Worm (Caenorhabditis elegans) whole organism, L4/young adult: ENCODE measurements around the gene F22B3.7.

Experiments
- W03F9.2 ChIP-seq: fragments of 150-350 bp; optimal IDR thresholded peaks from 2 replicates; lab custom pipeline; 2014; ENCODE audit warnings: missing biosample characterization, missing genetic modification characterization
- dao-5 ChIP-seq: sonication (generic microtip); optimal IDR thresholded peaks from 2 replicates; lab custom pipeline; 2016; ENCODE audit warnings: missing genotype, missing genetic modification characterization, moderate library complexity, missing compliant biosample characterization
- him-1 ChIP-seq: sonication (generic microtip); optimal IDR thresholded peaks from 2 replicates; lab custom pipeline; 2016; ENCODE audit warnings: missing genotype, missing genetic modification reagents, missing genetic modification characterization, missing compliant biosample characterization

F22B3.7 gene

DNA sequence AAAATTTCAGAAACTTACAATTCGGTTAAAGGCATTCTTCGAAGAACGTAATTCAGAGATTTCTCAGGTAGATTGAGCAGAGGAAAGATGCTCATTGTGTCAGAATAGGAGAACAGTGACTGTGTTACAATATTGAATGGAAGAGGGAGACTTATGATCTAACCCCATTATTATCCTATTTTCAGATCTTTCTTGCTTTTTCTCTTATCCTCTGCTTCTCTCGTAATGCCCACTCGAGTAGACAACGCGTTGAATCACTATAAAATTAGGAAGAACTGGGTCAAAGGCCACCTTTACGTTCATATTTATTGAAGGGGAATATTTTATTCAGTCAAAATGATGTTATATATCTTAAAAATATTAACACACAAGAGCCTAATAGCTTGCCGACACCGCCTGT is 42.3 kb downstream of the F22B3.7 start, which contains the start of gene fbxb-76:
TSS of gene fbxb-76 (minus strand) at position 101 of the 400 bp plus-strand sequence.
- no peak for TF ChIP-seq him-1 (tag; lab: Kevin White, UChicago)
- no peak for TF ChIP-seq W03F9.2 (tag; lab: Kevin White, UChicago)
- no peak for TF ChIP-seq dao-5 (tag; lab: Kevin White, UChicago)

- TF ChIP-seq W03F9.2 (tag; lab: Kevin White, UChicago) (no peak), dao-5 (tag; lab: Kevin White, UChicago) (no peak), him-1 (tag; lab: Kevin White, UChicago) (no peak)
Observed at ce11 chrIV:11377439-11377838, 44.2 kb downstream of the F22B3.7 start.

ce11 chrIV:11375713-11376112 is 45.9 kb downstream of the F22B3.7 start:
- TF ChIP-seq dao-5 (tag; lab: Kevin White, UChicago) (no peak), him-1 (tag; lab: Kevin White, UChicago) (no peak), W03F9.2 (tag; lab: Kevin White, UChicago) (no peak)

- TF ChIP-seq dao-5 (tag; lab: Kevin White, UChicago) = no peak
Observed at ce11 chrIV:11372366-11372997, 49.1 kb downstream of the F22B3.7 start, which contains the start of gene cbd-1. cbd-1 (plus strand) TSS chrIV:11372991.

DNA sequence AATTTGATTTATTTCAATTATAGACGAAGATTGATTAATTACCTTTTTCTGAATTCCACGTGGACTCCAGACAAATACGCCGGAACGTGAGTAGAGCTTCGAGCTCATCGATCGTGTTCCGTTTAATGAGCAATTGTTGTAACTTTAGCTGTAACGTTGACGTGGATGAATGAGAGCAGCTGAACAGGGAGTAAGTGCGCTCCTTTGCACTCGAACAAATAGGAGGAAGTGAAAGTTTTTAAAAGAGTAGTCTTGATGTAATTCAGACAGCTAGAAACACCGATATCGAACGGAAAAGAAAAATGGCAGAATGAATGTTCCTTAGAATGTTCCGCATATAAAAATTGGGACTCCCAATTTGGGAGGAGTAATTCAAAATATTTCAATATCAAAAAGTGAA is 50.0 kb downstream of the F22B3.7 start, which contains the start of gene sec-31:
TSS of gene sec-31 (minus strand) at position 148 of the 400 bp plus-strand sequence.
- TF ChIP-seq him-1 (tag; lab: Kevin White, UChicago) = no peak
- TF ChIP-seq W03F9.2 (tag; lab: Kevin White, UChicago) = no peak
- TF ChIP-seq dao-5 (tag; lab: Kevin White, UChicago) = no peak
